Fruit fly (Drosophila melanogaster) whole organism, embryonic: Measurements from ENCODE around the gene Usp10.

Source experiments
- Ada2b ChIP-seq: fragments of 200-800 bp; sonication (Bioruptor generic); IDR thresholded peaks from 2 replicates; pipeline ENCODE4 v1.3.6; 2022; ENCODE audit warnings: missing biosample characterization, missing genetic modification characterization
- Antp ChIP-seq: fragments of 200-800 bp; sonication (Bioruptor generic); optimal IDR thresholded peaks from 3 replicates; lab custom pipeline; 2016; ENCODE audit warnings: missing biosample characterization, missing genetic modification characterization
- CG10274 ChIP-seq: fragments of 200-800 bp; sonication (Bioruptor generic); optimal IDR thresholded peaks from 3 replicates; lab custom pipeline; 2017; ENCODE audit warnings: missing biosample characterization, mild to moderate bottlenecking, missing genetic modification characterization
- CG12659 ChIP-seq: fragments of 200-800 bp; sonication (Bioruptor generic); optimal IDR thresholded peaks from 3 replicates; lab custom pipeline; 2017; ENCODE audit warnings: mild to moderate bottlenecking, missing biosample characterization, missing genetic modification reagents, missing genetic modification characterization
- CG12942 ChIP-seq: fragments of 200-800 bp; sonication (Bioruptor generic); optimal IDR thresholded peaks from 3 replicates; lab custom pipeline; 2016; ENCODE audit warnings: missing biosample characterization, missing genetic modification characterization
- CG13424 ChIP-seq: fragments of 200-800 bp; sonication (Bioruptor generic); optimal IDR thresholded peaks from 2 replicates; lab custom pipeline; 2019; ENCODE audit warnings: missing biosample characterization, mild to moderate bottlenecking, missing genetic modification characterization, moderate library complexity
- CG1603 ChIP-seq: fragments of 200-800 bp; sonication (Bioruptor generic); optimal IDR thresholded peaks from 2 replicates; lab custom pipeline; 2019; ENCODE audit warnings: missing biosample characterization, mild to moderate bottlenecking, missing genetic modification characterization, moderate library complexity
- CG17385 ChIP-seq: fragments of 200-800 bp; sonication (Bioruptor generic); optimal IDR thresholded peaks from 3 replicates; lab custom pipeline; 2018; ENCODE audit warnings: missing biosample characterization, mild to moderate bottlenecking, missing genetic modification characterization
- CG17802 ChIP-seq: fragments of 200-800 bp; sonication (Bioruptor generic); optimal IDR thresholded peaks from 2 replicates; lab custom pipeline; 2018; ENCODE audit warnings: missing biosample characterization, mild to moderate bottlenecking, missing genetic modification characterization, moderate library complexity
- CG18476 ChIP-seq: fragments of 200-800 bp; sonication (Bioruptor generic); optimal IDR thresholded peaks from 2 replicates; lab custom pipeline; 2016; ENCODE audit warnings: missing biosample characterization, mild to moderate bottlenecking, missing genetic modification characterization
- CG2678 ChIP-seq: fragments of 200-800 bp; sonication (Bioruptor generic); optimal IDR thresholded peaks from 3 replicates; lab custom pipeline; 2019; ENCODE audit warnings: missing biosample characterization, mild to moderate bottlenecking, missing genetic modification characterization, moderate library complexity
- CG31365 ChIP-seq: fragments of 200-800 bp; sonication (Bioruptor generic); optimal IDR thresholded peaks from 2 replicates; lab custom pipeline; 2018; ENCODE audit warnings: missing biosample characterization, mild to moderate bottlenecking, missing genetic modification characterization
- CG31441 ChIP-seq: fragments of 200-800 bp; sonication (Bioruptor generic); IDR thresholded peaks from 2 replicates; pipeline ENCODE4 v1.3.6; 2022; ENCODE audit warnings: missing biosample characterization, missing genetic modification characterization
- CG4707 ChIP-seq: fragments of 200-800 bp; sonication (Bioruptor generic); optimal IDR thresholded peaks from 2 replicates; lab custom pipeline; 2018; ENCODE audit warnings: missing biosample characterization, mild to moderate bottlenecking, missing genetic modification characterization, moderate library complexity
- CG6689 ChIP-seq: fragments of 200-800 bp; sonication (Bioruptor generic); IDR thresholded peaks from 2 replicates; pipeline ENCODE4 v1.3.6; 2022; ENCODE audit warnings: missing biosample characterization, missing genetic modification characterization
- CG6854 ChIP-seq: fragments of 200-800 bp; sonication (Bioruptor generic); optimal IDR thresholded peaks from 3 replicates; lab custom pipeline; 2017; ENCODE audit warnings: missing biosample characterization, mild to moderate bottlenecking, missing genetic modification characterization
- CG7556 ChIP-seq: fragments of 200-800 bp; sonication (Bioruptor generic); optimal IDR thresholded peaks from 2 replicates; lab custom pipeline; 2017; ENCODE audit warnings: missing biosample characterization, mild to moderate bottlenecking, missing genetic modification characterization
- CG7786 ChIP-seq: fragments of 200-800 bp; sonication (Bioruptor generic); optimal IDR thresholded peaks from 2 replicates; lab custom pipeline; 2016; ENCODE audit warnings: missing biosample characterization, missing genetic modification characterization
- CG8359 ChIP-seq: fragments of 200-800 bp; sonication (Bioruptor generic); optimal IDR thresholded peaks from 2 replicates; lab custom pipeline; 2017; ENCODE audit warnings: missing biosample characterization, mild to moderate bottlenecking, missing genetic modification characterization, borderline replicate concordance
- CG8765 ChIP-seq: fragments of 200-800 bp; sonication (Bioruptor generic); IDR thresholded peaks from 2 replicates; pipeline ENCODE4 v1.3.6; 2022; ENCODE audit warnings: missing biosample characterization, missing genetic modification characterization
- CG8924 ChIP-seq: fragments of 200-800 bp; optimal IDR thresholded peaks from 3 replicates; lab custom pipeline; 2019; ENCODE audit warnings: missing biosample characterization, mild to moderate bottlenecking, missing genetic modification characterization, moderate library complexity
- CG9876 ChIP-seq: fragments of 200-800 bp; sonication (Bioruptor generic); optimal IDR thresholded peaks from 2 replicates; lab custom pipeline; 2016; ENCODE audit warnings: missing biosample characterization, missing genetic modification characterization
- D19A ChIP-seq: fragments of 200-800 bp; optimal IDR thresholded peaks from 3 replicates; lab custom pipeline; 2019; ENCODE audit warnings: missing biosample characterization, mild to moderate bottlenecking, missing genetic modification characterization, moderate library complexity
- Ets65A ChIP-seq: fragments of 200-800 bp; sonication (Bioruptor generic); peaks from one replicate; lab custom pipeline; 2016; ENCODE audit warnings: missing biosample characterization, missing genetic modification characterization
- Gsc ChIP-seq: fragments of 200-800 bp; sonication (Bioruptor generic); IDR thresholded peaks from 2 replicates; pipeline ENCODE4 v1.3.6; 2022; ENCODE audit warnings: missing biosample characterization, missing genetic modification characterization
- Hsf ChIP-seq: fragments of 200-800 bp; sonication (Bioruptor generic); optimal IDR thresholded peaks from 3 replicates; lab custom pipeline; 2016; ENCODE audit warnings: missing biosample characterization, missing genetic modification characterization
- Mes4 ChIP-seq: fragments of 200-800 bp; sonication (Bioruptor generic); optimal IDR thresholded peaks from 2 replicates; lab custom pipeline; 2016; ENCODE audit warnings: missing biosample characterization, missing genetic modification characterization
- NK7.1 ChIP-seq: fragments of 200-800 bp; sonication (Bioruptor generic); optimal IDR thresholded peaks from 3 replicates; lab custom pipeline; 2016; ENCODE audit warnings: missing biosample characterization, missing genetic modification characterization
- Pdp1 ChIP-seq, 2 experiments: fragments of 200-800 bp; sonication (Bioruptor generic); optimal IDR thresholded peaks; 3 replicates each; lab custom pipeline; 2016; ENCODE audit warnings: missing biosample characterization in 2 of 2, missing genetic modification characterization in 2 of 2, mild to moderate bottlenecking in 1 of 2, moderate library complexity in 1 of 2
- Sox102F ChIP-seq: fragments of 200-800 bp; sonication (Bioruptor generic); optimal IDR thresholded peaks from 2 replicates; lab custom pipeline; 2018; ENCODE audit warnings: missing biosample characterization, mild to moderate bottlenecking, missing genetic modification characterization, moderate library complexity
- Trl ChIP-seq, 3 experiments: fragments of >200 bp in 2 of 3; fragments of 200-800 bp in 1 of 3; sonication (Bioruptor generic) in 1 of 3; optimal IDR thresholded peaks; 2 replicates in 1 of 3; 3 replicates in 2 of 3; lab custom pipeline; 2016 to 2017; ENCODE audit warnings: missing biosample characterization in 1 of 3, missing genetic modification characterization in 1 of 3
- chm ChIP-seq: fragments of 200-800 bp; sonication (Bioruptor generic); IDR thresholded peaks from 2 replicates; pipeline ENCODE4 v1.3.6; 2022; ENCODE audit warnings: missing biosample characterization, missing genetic modification characterization
- crc ChIP-seq: fragments of 200-800 bp; sonication (Bioruptor generic); optimal IDR thresholded peaks from 2 replicates; lab custom pipeline; 2016; ENCODE audit warnings: missing biosample characterization, missing genetic modification characterization
- dan ChIP-seq: fragments of 200-800 bp; sonication (Bioruptor generic); IDR thresholded peaks from 2 replicates; pipeline ENCODE4 v1.3.6; 2022; ENCODE audit warnings: missing biosample characterization, missing genetic modification characterization
- ewg ChIP-seq: fragments of 200-800 bp; sonication (Bioruptor generic); optimal IDR thresholded peaks from 3 replicates; lab custom pipeline; 2017; ENCODE audit warnings: mild to moderate bottlenecking, missing biosample characterization, missing genetic modification reagents, missing genetic modification characterization
- gsb-n ChIP-seq: fragments of 200-800 bp; sonication (Bioruptor generic); optimal IDR thresholded peaks from 3 replicates; lab custom pipeline; 2018; ENCODE audit warnings: missing biosample characterization, mild to moderate bottlenecking, missing genetic modification characterization
- kni ChIP-seq: fragments of 200-800 bp; sonication (Bioruptor generic); optimal IDR thresholded peaks from 3 replicates; lab custom pipeline; 2017; ENCODE audit warnings: mild to moderate bottlenecking, missing biosample characterization, missing genetic modification reagents, missing genetic modification characterization
- knrl ChIP-seq: fragments of 200-800 bp; sonication (Bioruptor generic); IDR thresholded peaks from 3 replicates; pipeline ENCODE4 v1.3.6; 2022; ENCODE audit warnings: missing biosample characterization, missing genetic modification characterization; ENCODE audit not compliant: partially characterized antibody
- lola ChIP-seq, 3 experiments: fragments of >200 bp in 2 of 3; fragments of 200-800 bp in 1 of 3; sonication (Bioruptor generic) in 1 of 3; optimal IDR thresholded peaks; 2 replicates each; lab custom pipeline; 2017 to 2019; ENCODE audit warnings: missing biosample characterization in 3 of 3, missing genetic modification characterization in 3 of 3, mild to moderate bottlenecking in 1 of 3, moderate library complexity in 1 of 3
- otp ChIP-seq: fragments of 200-800 bp; sonication (Bioruptor generic); IDR thresholded peaks from 3 replicates; pipeline ENCODE4, ENCODE4 v1.3.6; 2022; ENCODE audit warnings: missing biosample characterization, missing genetic modification characterization
- peb ChIP-seq: fragments of 200-800 bp; sonication (Bioruptor generic); IDR thresholded peaks from 2 replicates; pipeline ENCODE4 v1.3.6; 2022; ENCODE audit warnings: missing biosample characterization, missing genetic modification characterization
- sens ChIP-seq: fragments of 200-800 bp; sonication (Bioruptor generic); peaks from one replicate; lab custom pipeline; 2016; ENCODE audit warnings: missing biosample characterization, missing genetic modification characterization
- shn ChIP-seq: fragments of 200-800 bp; sonication (Bioruptor generic); optimal IDR thresholded peaks from 3 replicates; lab custom pipeline; 2016; ENCODE audit warnings: missing biosample characterization, missing genetic modification characterization
- slou ChIP-seq: fragments of 200-800 bp; sonication (Bioruptor generic); optimal IDR thresholded peaks from 3 replicates; lab custom pipeline; 2016; ENCODE audit warnings: missing biosample characterization, missing genetic modification characterization
- sqz ChIP-seq: fragments of 200-800 bp; sonication (Bioruptor generic); optimal IDR thresholded peaks from 3 replicates; lab custom pipeline; 2018; ENCODE audit warnings: missing biosample characterization, mild to moderate bottlenecking, missing genetic modification characterization
- tin ChIP-seq: fragments of 200-800 bp; sonication (Bioruptor generic); optimal IDR thresholded peaks from 3 replicates; lab custom pipeline; 2016; ENCODE audit warnings: missing biosample characterization, missing genetic modification characterization
- ttk ChIP-seq: fragments of 200-800 bp; sonication (Bioruptor generic); IDR thresholded peaks from 2 replicates; pipeline ENCODE4 v2.1.2; 2022; ENCODE audit warnings: missing biosample characterization, missing genetic modification characterization
- twi ChIP-seq: fragments of 200-800 bp; optimal IDR thresholded peaks from 2 replicates; lab custom pipeline; 2019; ENCODE audit warnings: missing biosample characterization, mild to moderate bottlenecking, missing genetic modification characterization, moderate library complexity
- zen ChIP-seq: fragments of 200-800 bp; sonication (Bioruptor generic); optimal IDR thresholded peaks from 3 replicates; lab custom pipeline; 2018; ENCODE audit warnings: missing biosample characterization, mild to moderate bottlenecking, missing genetic modification characterization, moderate library complexity
- zen2 ChIP-seq: fragments of 200-800 bp; sonication (Bioruptor generic); IDR thresholded peaks from 3 replicates; pipeline ENCODE4 v1.3.6; 2022; ENCODE audit warnings: missing biosample characterization, missing genetic modification characterization; ENCODE audit not compliant: partially characterized antibody

Gene Usp10

dm6 chr3L:904364-904763 is 32.7 kb downstream of the Usp10 start (continued):
- TF ChIP-seq Pdp1 (GFP tag; optimal IDR thresholded peaks at IDR 0.05; lab: Kevin White, UChicago) (peak; percentile 26 to 39), zen (peak; percentile 58), crc (GFP tag; lab: Kevin White, UChicago) (no peak), CG12942 (GFP tag; lab: Kevin White, UChicago) (peak; percentile 19), CG9876 (GFP tag; lab: Kevin White, UChicago) (peak; percentile 33), sens (GFP tag; lab: Kevin White, UChicago) (peak; percentile 91), dan (GFP tag; lab: Robert Waterston, UW) (peak; percentile 49; the same call in 1 of the 2 replicates), NK7.1 (peak; percentile 13), zen2 (GFP tag; lab: Robert Waterston, UW) (no peak), D19A (tag; lab: Kevin White, UChicago) (peak; percentile 66), CG31365 (tag; lab: Kevin White, UChicago) (no peak), CG6854 (GFP tag; lab: Kevin White, UChicago) (no peak), CG13424 (tag; lab: Kevin White, UChicago) (peak; percentile 69), CG8765 (GFP tag; lab: Robert Waterston, UW) (peak; percentile 27; the same call in 1 of the 2 replicates), CG7556 (GFP tag; lab: Kevin White, UChicago) (peak; percentile 24), ttk (GFP tag; lab: Robert Waterston, UW) (peak; percentile 62), Hsf (GFP tag; lab: Kevin White, UChicago) (peak; percentile 65), Gsc (GFP tag; lab: Robert Waterston, UW) (peak; percentile 34; the same call in 1 of the 2 replicates), lola (GFP tag; optimal IDR thresholded peaks at IDR 0.05; lab: Kevin White, UChicago) (peak in 1 of 3 experiments; percentile 80), CG8359 (GFP tag; lab: Kevin White, UChicago) (peak; percentile 44), CG6689 (GFP tag; lab: Robert Waterston, UW) (peak; percentile 74), otp (GFP tag; lab: Robert Waterston, UW) (peak; percentile 58; the same call in 1 of the 3 replicates), CG12659 (GFP tag; lab: Kevin White, UChicago) (peak; percentile 12), knrl (GFP tag; lab: Robert Waterston, UW) (no peak), CG8924 (peak; percentile 35), gsb-n (tag; lab: Kevin White, UChicago) (peak; percentile 75), kni (GFP tag; lab: Kevin White, UChicago) (no peak), CG18476 (GFP tag; lab: Kevin White, UChicago) (peak; percentile 36), Ets65A (GFP tag; lab: Kevin White, UChicago) (peak; percentile 84), chm (peak; percentile 72; the same call in 1 of the 2 replicates), sqz (GFP tag; lab: Kevin White, UChicago) (peak; percentile 31), CG7786 (peak; percentile 34), CG4707 (GFP tag; lab: Kevin White, UChicago) (peak; percentile 44), CG10274 (GFP tag; lab: Kevin White, UChicago) (no peak), Trl (optimal IDR thresholded peaks at IDR 0.05; lab: Kevin White, UChicago) (no peak), Trl (GFP tag; optimal IDR thresholded peaks at IDR 0.05; lab: Kevin White, UChicago) (peak; percentile 69), tin (GFP tag; lab: Kevin White, UChicago) (peak; percentile 45), peb (GFP tag; lab: Robert Waterston, UW) (peak; percentile 57; the same call in 1 of the 2 replicates), shn (peak; percentile 34), CG31441 (GFP tag; lab: Robert Waterston, UW) (peak; percentile 53; the same call in 1 of the 2 replicates), CG1603 (peak; percentile 92), CG17802 (peak; percentile 44), CG17385 (GFP tag; lab: Kevin White, UChicago) (peak; percentile 52), Ada2b (GFP tag; lab: Robert Waterston, UW) (peak; percentile 37; the same call in 1 of the 2 replicates), Antp (GFP tag; lab: Kevin White, UChicago) (peak; percentile 72), slou (no peak), CG2678 (peak; percentile 58), twi (tag; lab: Kevin White, UChicago) (peak; percentile 46), Sox102F (GFP tag; lab: Kevin White, UChicago) (peak; percentile 53), Mes4 (GFP tag; lab: Kevin White, UChicago) (peak; percentile 63), ewg (GFP tag; lab: Kevin White, UChicago) (peak; percentile 46)
